Worm (Caenorhabditis elegans) whole organism, L1 larva: ENCODE results near the gene sra-4.

Experiments used
- C04F5.9 ChIP-seq: sonication (generic microtip); optimal IDR thresholded peaks from 2 replicates; lab custom pipeline; 2016; ENCODE audit warnings: missing genetic modification characterization, missing compliant biosample characterization
- F16B12.6 ChIP-seq: fragments of 150-350 bp; optimal IDR thresholded peaks from 2 replicates; lab custom pipeline; 2014; ENCODE audit warnings: missing biosample characterization, missing genetic modification characterization
- Y116A8C.19 ChIP-seq: sonication (generic microtip); optimal IDR thresholded peaks from 2 replicates; lab custom pipeline; 2016; ENCODE audit warnings: missing compliant biosample characterization, missing genetic modification characterization, borderline replicate concordance
- blmp-1 ChIP-seq: fragments of 150-350 bp; optimal IDR thresholded peaks from 2 replicates; lab custom pipeline; 2014; ENCODE audit warnings: missing biosample characterization, missing genetic modification characterization
- ceh-63 ChIP-seq: fragments of 200-800 bp; sonication (Bioruptor generic); optimal IDR thresholded peaks from 2 replicates; lab custom pipeline; 2018; ENCODE audit warnings: mild to moderate bottlenecking, missing genetic modification characterization, missing compliant biosample characterization
- ceh-8 ChIP-seq: fragments of 200-800 bp; sonication (Bioruptor generic); optimal IDR thresholded peaks from 2 replicates; lab custom pipeline; 2018; ENCODE audit warnings: mild to moderate bottlenecking, missing genetic modification characterization, moderate library complexity, missing compliant biosample characterization
- ceh-82 ChIP-seq, 3 experiments: fragments of 150-350 bp in 1 of 3; sonication (generic microtip) in 2 of 3; optimal IDR thresholded peaks; 2 replicates each; lab custom pipeline; 2014 to 2017; ENCODE audit warnings: missing biosample characterization in 3 of 3, missing genetic modification characterization in 3 of 3
- ceh-90 ChIP-seq: sonication (generic microtip); optimal IDR thresholded peaks from 2 replicates; lab custom pipeline; 2016; ENCODE audit warnings: missing genetic modification characterization, missing compliant biosample characterization
- dpl-1 ChIP-seq, 3 experiments: fragments of 150-350 bp in 2 of 3; sonication (generic microtip) in 1 of 3; optimal IDR thresholded peaks; 2 replicates each; lab custom pipeline; 2014 to 2017; ENCODE audit warnings: missing biosample characterization in 3 of 3, missing genetic modification characterization in 3 of 3, missing genetic modification reagents in 3 of 3
- dsc-1 ChIP-seq: sonication (generic microtip); optimal IDR thresholded peaks from 2 replicates; lab custom pipeline; 2016; ENCODE audit warnings: mild to moderate bottlenecking, missing genetic modification characterization, missing compliant biosample characterization
- efl-1 ChIP-seq, 4 experiments: fragments of 150-350 bp; optimal IDR thresholded peaks in 3 of 4; peaks in 1 of 4; 1 replicate in 1 of 4; 2 replicates in 3 of 4; lab custom pipeline; 2014; ENCODE audit warnings: missing biosample characterization in 2 of 4, missing genetic modification characterization in 2 of 4, missing genetic modification reagents in 2 of 4
- egl-13 ChIP-seq: sonication (generic microtip); optimal IDR thresholded peaks from 2 replicates; lab custom pipeline; 2016; ENCODE audit warnings: missing genotype, missing genetic modification reagents, missing genetic modification characterization, missing compliant biosample characterization
- elt-2 ChIP-seq: sonication (generic microtip); optimal IDR thresholded peaks from 2 replicates; lab custom pipeline; 2016; ENCODE audit warnings: missing genetic modification characterization, mild to moderate bottlenecking, inconsistent platforms, missing compliant biosample characterization, missing genetic modification reagents
- elt-3 ChIP-seq, 6 experiments: fragments of 150-350 bp in 1 of 6; sonication (generic microtip); optimal IDR thresholded peaks; 2 replicates each; lab custom pipeline; 2017 to 2018; ENCODE audit warnings: missing biosample characterization in 6 of 6, missing genetic modification characterization in 6 of 6, inconsistent platforms in 1 of 6
- ets-5 ChIP-seq: fragments of 200-800 bp; sonication (Bioruptor generic); IDR thresholded peaks from 2 replicates; pipeline ENCODE4 v1.3.6; 2022; ENCODE audit warnings: missing genetic modification characterization, missing compliant biosample characterization
- fkh-8 ChIP-seq: sonication (generic microtip); optimal IDR thresholded peaks from 2 replicates; lab custom pipeline; 2016; ENCODE audit warnings: mild to moderate bottlenecking, missing genetic modification characterization, missing compliant biosample characterization
- grh-1 ChIP-seq: fragments of 200-800 bp; sonication (Bioruptor generic); IDR thresholded peaks from 2 replicates; pipeline ENCODE4 v1.3.6; 2022; ENCODE audit warnings: missing genetic modification reagents, missing genetic modification characterization, missing compliant biosample characterization
- hlh-17 ChIP-seq: fragments of 200-800 bp; sonication (Bioruptor generic); optimal IDR thresholded peaks from 2 replicates; lab custom pipeline; 2018; ENCODE audit warnings: missing genetic modification characterization, mild to moderate bottlenecking, missing compliant biosample characterization, moderate library complexity, borderline replicate concordance
- lin-13 ChIP-seq: fragments of 150-350 bp; optimal IDR thresholded peaks from 2 replicates; lab custom pipeline; 2014; ENCODE audit warnings: missing biosample characterization, missing genetic modification reagents, missing genetic modification characterization
- lin-15B ChIP-seq: fragments of 150-350 bp; sonication (generic microtip); optimal IDR thresholded peaks from 3 replicates; lab custom pipeline; 2014; ENCODE audit warnings: missing biosample characterization, missing genetic modification characterization
- lin-35 ChIP-seq, 2 experiments: fragments of 150-350 bp; optimal IDR thresholded peaks; 2 replicates each; lab custom pipeline; 2014; ENCODE audit warnings: missing biosample characterization in 2 of 2, missing genetic modification characterization in 2 of 2, missing genetic modification reagents in 2 of 2
- lir-3 ChIP-seq: sonication (generic microtip); optimal IDR thresholded peaks from 2 replicates; lab custom pipeline; 2016; ENCODE audit warnings: mild to moderate bottlenecking, missing genetic modification characterization, moderate library complexity, missing compliant biosample characterization; ENCODE audit not compliant: poor library complexity
- lsy-2 ChIP-seq, 2 experiments: fragments of 150-350 bp; optimal IDR thresholded peaks; 2 replicates each; lab custom pipeline; 2014; ENCODE audit warnings: missing biosample characterization in 2 of 2, missing genetic modification characterization in 2 of 2
- mab-9 ChIP-seq: fragments of 200-800 bp; sonication (Bioruptor generic); IDR thresholded peaks from 2 replicates; pipeline ENCODE4 v1.3.6; 2022; ENCODE audit warnings: missing genetic modification reagents, missing genetic modification characterization, missing compliant biosample characterization
- mdl-1 ChIP-seq, 2 experiments: fragments of 150-350 bp; optimal IDR thresholded peaks; 2 replicates each; lab custom pipeline; 2014 to 2017; ENCODE audit warnings: missing biosample characterization in 2 of 2, missing genetic modification characterization in 2 of 2, inconsistent platforms in 1 of 2
- nhr-19 ChIP-seq: fragments of 200-800 bp; sonication (Bioruptor generic); conservative IDR thresholded peaks from 2 replicates; pipeline ENCODE4 v1.3.6; 2022; ENCODE audit warnings: missing genetic modification characterization, missing compliant biosample characterization
- nhr-20 ChIP-seq: sonication (generic microtip); optimal IDR thresholded peaks from 2 replicates; lab custom pipeline; 2016; ENCODE audit warnings: mild to moderate bottlenecking, missing genetic modification characterization, missing compliant biosample characterization
- nhr-237 ChIP-seq: fragments of 150-350 bp; optimal IDR thresholded peaks from 2 replicates; lab custom pipeline; 2014; ENCODE audit warnings: missing biosample characterization, missing genetic modification characterization
- nhr-28 ChIP-seq: fragments of 150-350 bp; optimal IDR thresholded peaks from 2 replicates; lab custom pipeline; 2014; ENCODE audit warnings: missing biosample characterization, missing genetic modification characterization
- nhr-47 ChIP-seq: sonication (generic microtip); optimal IDR thresholded peaks from 2 replicates; lab custom pipeline; 2016; ENCODE audit warnings: mild to moderate bottlenecking, missing genetic modification characterization, moderate library complexity, missing compliant biosample characterization
- nhr-71 ChIP-seq: sonication (generic microtip); optimal IDR thresholded peaks from 2 replicates; lab custom pipeline; 2016; ENCODE audit warnings: mild to moderate bottlenecking, missing genetic modification characterization, moderate library complexity, missing compliant biosample characterization
- nhr-85 ChIP-seq: sonication (generic microtip); peaks from one replicate; lab custom pipeline; 2016; ENCODE audit warnings: missing genetic modification characterization, inconsistent platforms, missing compliant biosample characterization
- pag-3 ChIP-seq: sonication (generic microtip); optimal IDR thresholded peaks from 2 replicates; lab custom pipeline; 2017; ENCODE audit warnings: missing genetic modification characterization, mild to moderate bottlenecking, missing compliant biosample characterization, antibody characterized with exemption, borderline replicate concordance; ENCODE audit not compliant: insufficient read depth
- snu-23 ChIP-seq: sonication (generic microtip); optimal IDR thresholded peaks from 2 replicates; lab custom pipeline; 2016; ENCODE audit warnings: missing genetic modification characterization, missing compliant biosample characterization
- sox-4 ChIP-seq: sonication (generic microtip); optimal IDR thresholded peaks from 2 replicates; lab custom pipeline; 2016; ENCODE audit warnings: missing genetic modification characterization, missing compliant biosample characterization
- sptf-1 ChIP-seq: fragments of 150-350 bp; optimal IDR thresholded peaks from 2 replicates; lab custom pipeline; 2014; ENCODE audit warnings: missing biosample characterization, missing genetic modification characterization
- sup-37 ChIP-seq: fragments of 200-800 bp; sonication (Bioruptor generic); optimal IDR thresholded peaks from 2 replicates; lab custom pipeline; 2018; ENCODE audit warnings: mild to moderate bottlenecking, missing genetic modification characterization, missing compliant biosample characterization
- swsn-7 ChIP-seq: sonication (generic microtip); optimal IDR thresholded peaks from 2 replicates; lab custom pipeline; 2016; ENCODE audit warnings: missing genetic modification characterization, missing compliant biosample characterization
- tbx-2 ChIP-seq: sonication (generic microtip); optimal IDR thresholded peaks from 2 replicates; lab custom pipeline; 2016; ENCODE audit warnings: missing genetic modification characterization, missing compliant biosample characterization
- tlp-1 ChIP-seq: fragments of 150-350 bp; optimal IDR thresholded peaks from 2 replicates; lab custom pipeline; 2014; ENCODE audit warnings: missing biosample characterization, missing genetic modification characterization
- zag-1 ChIP-seq: fragments of 150-350 bp; optimal IDR thresholded peaks from 2 replicates; lab custom pipeline; 2014; ENCODE audit warnings: missing biosample characterization, missing genetic modification characterization
- zip-4 ChIP-seq: fragments of 200-800 bp; sonication (Bioruptor generic); optimal IDR thresholded peaks from 2 replicates; lab custom pipeline; 2018; ENCODE audit warnings: mild to moderate bottlenecking, missing genetic modification characterization, moderate library complexity, missing compliant biosample characterization
- ztf-4 ChIP-seq: fragments of 150-350 bp; optimal IDR thresholded peaks from 2 replicates; lab custom pipeline; 2014; ENCODE audit warnings: missing biosample characterization, missing genetic modification characterization

sra-4 gene

DNA sequence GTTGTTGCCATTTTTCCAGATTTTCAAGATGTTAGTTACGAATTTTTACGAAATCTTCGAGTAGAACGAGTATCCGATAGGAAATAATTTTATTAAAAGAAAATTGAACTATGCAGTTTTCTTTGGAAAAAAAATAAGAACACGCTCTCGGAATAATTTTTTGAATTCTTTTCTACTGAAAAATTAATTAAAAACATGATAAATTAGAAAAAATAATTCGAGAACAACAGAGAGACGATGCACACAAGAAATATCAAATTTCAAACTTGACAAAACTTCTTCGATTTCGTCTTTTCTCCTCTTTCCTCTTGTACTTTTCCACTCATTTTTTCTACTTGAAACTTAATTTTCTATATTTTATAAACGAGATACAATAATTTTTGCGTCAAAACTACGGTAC is 17.2 kb upstream of the sra-4 start, which contains the start of gene F35H8.4:
Gene F35H8.4 (minus strand): TSS at position 101 of the 400 bp plus-strand sequence.
- no peak for TF ChIP-seq nhr-47 (tag; lab: Kevin White, UChicago)
- no peak for TF ChIP-seq efl-1 (optimal IDR thresholded peaks at IDR 0.05; lab: Kevin White, UChicago)
- peak in 1 of 2 experiments; percentile 55 for TF ChIP-seq efl-1 (GFP tag; optimal IDR thresholded peaks at IDR 0.05 in 1 of 2; lab: Kevin White, UChicago)
- TF ChIP-seq, all 84 proteins: peak for 1

DNA sequence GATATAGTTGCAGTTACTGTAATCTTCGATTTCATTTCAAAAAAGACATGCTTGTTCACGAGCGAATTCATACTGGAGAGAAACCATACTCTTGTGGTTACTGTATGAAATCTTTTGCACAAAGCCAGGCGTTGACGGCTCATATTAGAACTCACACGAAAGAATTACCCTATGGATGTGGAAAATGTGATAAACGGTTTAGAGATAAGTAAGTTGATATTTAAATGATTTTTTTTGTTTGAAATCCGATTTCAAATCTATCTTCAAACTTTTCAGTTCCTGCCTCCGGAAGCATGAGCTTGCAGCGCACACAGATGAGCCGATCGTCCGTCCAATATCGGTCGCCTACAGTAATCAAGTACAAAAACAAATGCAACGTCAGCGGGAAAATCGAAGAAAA is 16.2 kb upstream of the sra-4 start:
- TF ChIP-seq egl-13 (tag; lab: Kevin White, UChicago) = no peak
- no peak for TF ChIP-seq pag-3 (tag; lab: Kevin White, UChicago)
- TF ChIP-seq lir-3 (tag; lab: Kevin White, UChicago) = no peak
- TF ChIP-seq elt-2 (tag; lab: Kevin White, UChicago) = no peak
- no peak for TF ChIP-seq snu-23 (GFP tag; lab: Kevin White, UChicago)
- no peak for TF ChIP-seq tbx-2 (tag; lab: Kevin White, UChicago)
- no peak for TF ChIP-seq sup-37
- no peak for TF ChIP-seq ceh-8 (GFP tag; lab: Kevin White, UChicago)
- no peak for TF ChIP-seq sptf-1
- TF ChIP-seq Y116A8C.19 (tag; lab: Kevin White, UChicago) = no peak
- TF ChIP-seq grh-1 = no peak
- TF ChIP-seq swsn-7 (tag; lab: Kevin White, UChicago) = no peak
- no peak for TF ChIP-seq lin-15B
- TF ChIP-seq nhr-47 (tag; lab: Kevin White, UChicago) = no peak

DNA sequence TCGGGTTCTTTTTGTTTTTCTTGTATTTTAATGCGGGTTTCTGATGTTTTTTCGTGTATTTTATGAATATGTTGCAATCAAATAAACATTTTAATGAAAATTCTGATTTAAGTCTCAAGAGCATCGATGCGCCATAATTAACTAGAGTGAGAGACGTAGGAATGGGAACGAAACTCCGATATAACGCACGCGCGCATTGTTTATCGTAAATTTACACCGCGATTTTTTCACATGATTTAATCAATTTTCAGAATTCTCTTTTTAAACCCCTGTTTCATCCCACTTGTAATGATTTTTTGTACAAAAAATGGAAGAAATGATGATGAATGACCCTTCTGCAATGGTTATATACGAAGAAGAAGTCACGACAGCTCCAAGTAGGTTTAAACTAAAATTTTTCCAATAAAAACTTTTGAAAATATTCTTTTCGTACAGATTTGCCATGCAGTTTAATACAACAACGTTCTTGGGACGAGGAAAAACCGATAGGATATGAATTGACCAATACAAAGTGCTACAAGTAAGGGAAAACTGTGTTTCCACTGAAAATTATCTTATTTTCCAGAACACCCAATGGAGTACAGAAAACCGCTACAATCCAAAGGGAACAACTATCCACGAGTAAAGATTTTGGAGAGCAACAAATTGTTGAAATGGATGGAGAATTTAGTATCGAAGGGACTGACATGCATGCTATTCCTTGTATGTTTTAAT is 14.9 kb upstream of the sra-4 start, which contains the start of gene zfp-2:
Gene zfp-2 (plus strand): TSS at position 214 of the 714 bp plus-strand sequence.
- no peak for TF ChIP-seq ets-5
- TF ChIP-seq zag-1 = no peak
- no peak for TF ChIP-seq Y116A8C.19 (tag; lab: Kevin White, UChicago)
- TF ChIP-seq ztf-4 (tag; lab: Kevin White, UChicago) = no peak
- TF ChIP-seq sox-4 (tag; lab: Kevin White, UChicago) = no peak
- TF ChIP-seq sup-37 = no peak
- TF ChIP-seq zip-4 (GFP tag; lab: Kevin White, UChicago) = no peak
- peak; percentile 26 to 37 for TF ChIP-seq lin-35 (GFP tag; optimal IDR thresholded peaks at IDR 0.05; lab: Kevin White, UChicago)
- no peak for TF ChIP-seq ceh-63 (GFP tag; lab: Kevin White, UChicago)
- TF ChIP-seq snu-23 (GFP tag; lab: Kevin White, UChicago) = peak; percentile 26
- no peak for TF ChIP-seq nhr-237 (tag; lab: Kevin White, UChicago)
- peak; percentile 31 to 43 for TF ChIP-seq efl-1 (optimal IDR thresholded peaks at IDR 0.05; lab: Kevin White, UChicago)
- peak; percentile 31 to 89 for TF ChIP-seq efl-1 (GFP tag; optimal IDR thresholded peaks at IDR 0.05 in 1 of 2; lab: Kevin White, UChicago)
- TF ChIP-seq sptf-1 = no peak
- TF ChIP-seq nhr-28 (tag; lab: Kevin White, UChicago) = no peak
- TF ChIP-seq egl-13 (tag; lab: Kevin White, UChicago) = no peak
- no peak for TF ChIP-seq hlh-17 (GFP tag; lab: Kevin White, UChicago)
- no peak for TF ChIP-seq lin-13 (GFP tag; lab: Kevin White, UChicago)
- TF ChIP-seq nhr-20 (tag; lab: Kevin White, UChicago) = peak; percentile 5
- TF ChIP-seq fkh-8 (tag; lab: Kevin White, UChicago) = no peak
- peak in 1 of 3 experiments; percentile 0 for TF ChIP-seq ceh-82 (tag; optimal IDR thresholded peaks at IDR 0.05; lab: Kevin White, UChicago)
- no peak for TF ChIP-seq ceh-90 (tag; lab: Kevin White, UChicago)
- no peak for TF ChIP-seq mdl-1 (tag; optimal IDR thresholded peaks at IDR 0.05; lab: Kevin White, UChicago)
- TF ChIP-seq F16B12.6 (tag; lab: Kevin White, UChicago) = no peak
- TF ChIP-seq grh-1 = no peak
- no peak for TF ChIP-seq nhr-47 (tag; lab: Kevin White, UChicago)
- peak; percentile 3 for TF ChIP-seq nhr-71
- no peak for TF ChIP-seq elt-3 (tag; optimal IDR thresholded peaks at IDR 0.05; lab: Kevin White, UChicago)
- no peak for TF ChIP-seq pag-3 (tag; lab: Kevin White, UChicago)
- TF ChIP-seq lin-15B = no peak
- TF ChIP-seq lsy-2 (tag; optimal IDR thresholded peaks at IDR 0.05; lab: Kevin White, UChicago) = peak; percentile 12 to 57
- TF ChIP-seq tlp-1 (tag; lab: Kevin White, UChicago) = no peak
- TF ChIP-seq blmp-1 = peak; percentile 21
- TF ChIP-seq dsc-1 (tag; lab: Kevin White, UChicago) = no peak
- no peak for TF ChIP-seq lir-3 (tag; lab: Kevin White, UChicago)
- no peak for TF ChIP-seq mab-9
- peak in 2 of 3 experiments; percentile 5 to 44 for TF ChIP-seq dpl-1 (GFP tag; optimal IDR thresholded peaks at IDR 0.05; lab: Kevin White, UChicago)
- TF ChIP-seq nhr-85 (tag; lab: Kevin White, UChicago) = no peak
- TF ChIP-seq ceh-8 (GFP tag; lab: Kevin White, UChicago) = no peak
- no peak for TF ChIP-seq C04F5.9 (tag; lab: Kevin White, UChicago)
- no peak for TF ChIP-seq nhr-19 (GFP tag; lab: Robert Waterston, UW)
- TF ChIP-seq, all 84 proteins: peak for 9
